Fruit fly (Drosophila melanogaster): ENCODE results near the gene nebu.

DNA sequence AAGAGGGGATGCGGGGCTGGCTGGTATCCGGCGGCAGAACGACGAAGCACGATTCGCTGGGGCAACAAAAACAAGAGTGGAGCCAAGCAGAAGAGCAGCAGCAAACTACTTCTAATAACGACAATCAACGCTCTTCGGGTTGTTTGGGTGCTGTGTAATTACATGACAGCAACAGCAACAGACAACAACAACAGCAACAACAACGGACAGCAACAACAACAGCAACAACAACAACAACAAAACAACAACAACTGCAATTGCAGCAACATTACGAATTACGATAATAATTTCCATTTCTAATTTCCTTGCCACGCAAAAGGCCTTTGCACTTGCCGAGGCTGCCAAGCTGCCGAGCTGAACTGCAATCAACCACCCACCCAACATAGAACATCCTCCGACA is 21.6 kb upstream of the nebu start:
- TF ChIP-seq CG8478 (optimal IDR thresholded peaks at IDR 0.05) = no peak
- TF ChIP-seq CTCF (optimal IDR thresholded peaks at IDR 0.05) = no peak
